Fruit fly (Drosophila melanogaster): Measurements from ENCODE around the gene CG12268.

CG12268 gene

DNA sequence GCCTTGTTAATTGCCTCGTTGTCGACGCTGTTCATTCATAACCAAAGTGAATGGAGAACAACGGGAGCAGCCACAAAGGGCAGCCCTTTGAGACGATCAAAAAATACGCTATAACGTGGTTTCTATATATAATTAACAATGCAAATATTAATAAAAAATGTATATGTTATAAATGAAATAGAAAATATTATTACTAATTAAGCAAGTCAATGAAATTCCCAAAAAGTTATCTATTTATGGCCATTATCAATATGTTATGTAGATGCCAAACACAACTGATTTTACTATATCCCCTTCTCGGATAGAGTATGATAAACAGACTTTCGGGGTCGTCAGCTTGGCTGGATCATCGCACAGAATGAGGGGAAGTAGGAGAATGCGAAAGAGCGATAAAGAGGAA lies 21.2 kb upstream of the CG12268 start (continued):
- TF ChIP-seq otp (GFP tag; IDR thresholded peaks at IDR 0.05) (no peak), ham (GFP tag; IDR thresholded peaks at IDR 0.05) (no peak), CG32767 (GFP tag; IDR thresholded peaks at IDR 0.05) (peak; percentile 42; the same call in 1 of the 2 replicates), Doc3 (GFP tag; IDR thresholded peaks at IDR 0.05; ENCODE audit: partially characterized antibody) (no peak), Rx (GFP tag; IDR thresholded peaks at IDR 0.05) (no peak), lov (optimal IDR thresholded peaks at IDR 0.05) (no peak), lov (GFP tag; IDR thresholded peaks at IDR 0.05) (no peak), unc-4 (GFP tag; IDR thresholded peaks at IDR 0.05; ENCODE audit: partially characterized antibody) (no peak), Nf-YA (GFP tag; IDR thresholded peaks at IDR 0.05) (peak; percentile 58), CG32532 (GFP tag; IDR thresholded peaks at IDR 0.05) (peak; percentile 64), MBD-R2 (GFP tag; IDR thresholded peaks at IDR 0.05) (no peak)

DNA sequence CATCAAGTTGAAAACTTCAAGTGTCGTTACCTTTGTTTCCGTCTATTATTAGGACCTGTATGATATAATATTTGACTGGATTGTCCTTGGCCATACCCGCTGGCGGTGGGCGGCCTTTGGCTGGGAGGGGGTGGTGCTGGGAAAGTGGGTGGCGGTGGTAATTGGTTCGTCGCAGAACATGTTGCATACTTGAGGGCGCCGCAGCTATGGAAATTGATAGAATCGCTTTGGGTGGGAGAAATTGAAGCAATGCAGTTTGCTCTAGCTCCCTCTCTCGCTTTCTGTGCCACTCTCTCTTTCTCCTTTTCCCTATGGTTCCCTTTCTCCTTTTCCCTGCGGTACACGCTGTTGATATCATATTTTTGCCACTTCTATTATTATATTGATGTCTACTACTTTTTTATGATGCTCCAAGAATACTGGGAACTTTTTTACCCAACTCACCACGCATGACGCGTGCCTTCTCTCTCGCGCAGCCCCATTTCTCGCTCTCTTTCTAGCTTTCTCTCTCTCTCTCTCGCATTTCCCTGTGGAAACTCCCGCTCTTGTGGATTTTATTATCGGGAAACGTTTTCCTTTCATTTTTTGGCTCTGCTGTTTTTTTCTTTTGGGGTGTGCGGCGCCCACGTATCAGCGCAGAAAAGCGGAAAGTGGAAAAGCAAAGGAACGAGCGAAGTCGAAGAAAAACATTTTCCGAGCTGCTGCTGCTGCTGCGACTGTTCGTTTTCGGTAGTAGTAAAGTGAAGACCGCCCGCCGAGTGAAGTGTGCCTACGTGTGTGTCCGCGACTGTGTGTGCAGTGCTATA lies 16.9 kb upstream of the CG12268 start:
- no peak for TF ChIP-seq tx (GFP tag; optimal IDR thresholded peaks at IDR 0.05)
- TF ChIP-seq CG10321 (GFP tag; IDR thresholded peaks at IDR 0.05): no peak
- no peak for TF ChIP-seq slbo (GFP tag; IDR thresholded peaks at IDR 0.05)
- no peak for TF ChIP-seq CG6689 (GFP tag; IDR thresholded peaks at IDR 0.05)
- TF ChIP-seq Hmx (GFP tag; optimal IDR thresholded peaks at IDR 0.05): no peak
- no peak for TF ChIP-seq CG2202 (tag; optimal IDR thresholded peaks at IDR 0.05)
- TF ChIP-seq wek (GFP tag; optimal IDR thresholded peaks at IDR 0.05): no peak
- TF ChIP-seq hkb (optimal IDR thresholded peaks at IDR 0.05): no peak
- TF ChIP-seq hkb (GFP tag; IDR thresholded peaks at IDR 0.05): 0 out of 2 replicates have a peak, but pooled peaks have one; percentile 8
- no peak for TF ChIP-seq Ada2b (GFP tag; IDR thresholded peaks at IDR 0.05)
- peak; percentile 57 for TF ChIP-seq CG11696 (GFP tag; IDR thresholded peaks at IDR 0.05)
- no peak for TF ChIP-seq CG1792 (GFP tag; optimal IDR thresholded peaks at IDR 0.05)
- no peak for TF ChIP-seq CG6854 (GFP tag; optimal IDR thresholded peaks at IDR 0.05)
- no peak for TF ChIP-seq CG10543 (GFP tag; optimal IDR thresholded peaks at IDR 0.05)
- TF ChIP-seq onecut (GFP tag; IDR thresholded peaks at IDR 0.05): peak; percentile 57; the same call in 1 of the 2 replicates
- TF ChIP-seq Atf6 (GFP tag; IDR thresholded peaks at IDR 0.05): no peak
- TF ChIP-seq HmgZ (tag; optimal IDR thresholded peaks at IDR 0.05): no peak
- no peak for TF ChIP-seq CG17328 (GFP tag; IDR thresholded peaks at IDR 0.05)
- no peak for TF ChIP-seq tin (GFP tag; optimal IDR thresholded peaks at IDR 0.05)
- peak; percentile 67 to 81 for TF ChIP-seq Trl (optimal IDR thresholded peaks at IDR 0.05)
- no peak for TF ChIP-seq Trl (GFP tag; optimal IDR thresholded peaks at IDR 0.05)
- TF ChIP-seq Adf1 (GFP tag; IDR thresholded peaks at IDR 0.05): peak; percentile 29; the same call in 1 of the 2 replicates
- TF ChIP-seq sqz (GFP tag; optimal IDR thresholded peaks at IDR 0.05): peak; percentile 50
- TF ChIP-seq HLH3B (GFP tag; IDR thresholded peaks at IDR 0.05): no peak
- TF ChIP-seq CG2120 (GFP tag; optimal IDR thresholded peaks at IDR 0.05): no peak
- no peak for TF ChIP-seq Awh (GFP tag; IDR thresholded peaks at IDR 0.05)
- TF ChIP-seq Med (GFP tag): peak; percentile 55
- TF ChIP-seq abd-A (tag; optimal IDR thresholded peaks at IDR 0.05): peak; percentile 63
- TF ChIP-seq CG17186 (GFP tag; optimal IDR thresholded peaks at IDR 0.05): no peak
- no peak for TF ChIP-seq CG11247 (GFP tag; IDR thresholded peaks at IDR 0.05)
- TF ChIP-seq amos (GFP tag; IDR thresholded peaks at IDR 0.05; ENCODE audit: partially characterized antibody): no peak
- no peak for TF ChIP-seq CG10654 (GFP tag; optimal IDR thresholded peaks at IDR 0.05)
- no peak for TF ChIP-seq CG15601 (tag; optimal IDR thresholded peaks at IDR 0.05)
- no peak for TF ChIP-seq exex (tag; optimal IDR thresholded peaks at IDR 0.05)
- peak; percentile 61 for TF ChIP-seq CG12769 (tag; optimal IDR thresholded peaks at IDR 0.05)
- no peak for TF ChIP-seq h (optimal IDR thresholded peaks at IDR 0.05)
- TF ChIP-seq lab (GFP tag; optimal IDR thresholded peaks at IDR 0.05): peak; percentile 2
- TF ChIP-seq CG11560 (tag; IDR thresholded peaks at IDR 0.05): no peak
- no peak for TF ChIP-seq CG9437 (GFP tag; optimal IDR thresholded peaks at IDR 0.05)
- TF ChIP-seq MESR4 (GFP tag; optimal IDR thresholded peaks at IDR 0.05): no peak

Data from whole organism, embryonic.